Fruit fly (Drosophila melanogaster): ENCODE measurements around the gene ND-PDSW.

DNA sequence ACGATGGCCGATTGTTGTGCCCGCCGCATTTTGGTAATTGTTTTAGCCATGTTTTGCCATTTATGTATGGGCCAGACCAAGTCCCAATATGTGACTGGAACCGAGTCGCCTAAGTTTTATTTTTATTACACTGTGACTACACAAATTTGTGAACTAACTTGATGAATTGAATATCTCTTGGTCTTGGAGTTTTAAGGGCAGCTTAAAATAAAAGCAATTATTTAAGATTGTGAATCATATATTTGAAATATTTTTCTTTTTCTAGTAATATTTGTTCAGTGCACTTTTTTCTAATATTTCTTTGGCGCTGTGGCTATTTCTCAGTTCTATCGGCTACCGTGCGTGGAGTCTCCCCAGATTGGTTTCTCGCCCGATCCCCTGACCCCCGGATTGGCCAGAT lies 27.5 kb downstream of the ND-PDSW start:
- TF ChIP-seq psq (optimal IDR thresholded peaks at IDR 0.05) (no peak), h (optimal IDR thresholded peaks at IDR 0.05) (no peak), Sin3A (optimal IDR thresholded peaks at IDR 0.05) (no peak)

Measured in Kc167 (cell line).